Fruit fly (Drosophila melanogaster): ENCODE data around the gene GlcAT-S.

The GlcAT-S gene

DNA sequence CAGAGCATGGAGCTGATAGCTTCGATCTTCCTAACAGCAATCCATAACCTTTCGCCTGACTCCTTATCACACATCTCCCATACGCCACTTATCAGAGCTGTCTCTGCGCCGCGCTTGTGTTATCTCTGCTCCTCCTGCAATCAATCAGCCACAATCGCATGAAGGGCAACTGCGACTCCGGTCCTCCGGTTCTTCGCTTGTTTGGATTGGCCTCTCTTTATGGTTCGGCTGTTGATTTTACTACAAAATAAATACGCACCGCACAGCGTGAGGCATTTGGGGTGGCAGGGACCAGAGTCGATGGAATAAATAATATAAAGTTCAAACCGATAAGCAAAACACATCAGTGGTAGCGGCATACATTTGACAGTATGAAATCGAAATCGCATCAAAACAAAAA lies 16.8 kb downstream of the GlcAT-S start (continued):
- TF ChIP-seq ttk (GFP tag; IDR thresholded peaks at IDR 0.05) (peak; percentile 26; the same call in 1 of the 2 replicates), jigr1 (GFP tag; IDR thresholded peaks at IDR 0.05) (no peak), Optix (GFP tag; IDR thresholded peaks at IDR 0.05) (0 out of 3 replicates have a peak, but pooled peaks have one; percentile 13), Dp (GFP tag; optimal IDR thresholded peaks at IDR 0.05) (no peak), onecut (GFP tag; IDR thresholded peaks at IDR 0.05) (peak; percentile 78), CG8089 (GFP tag; optimal IDR thresholded peaks at IDR 0.05) (peak; percentile 50), CG15011 (GFP tag; optimal IDR thresholded peaks at IDR 0.05) (peak; percentile 65), CG2129 (GFP tag; IDR thresholded peaks at IDR 0.05; ENCODE audit: partially characterized antibody) (no peak), Mad (GFP tag; optimal IDR thresholded peaks at IDR 0.05) (peak; percentile 8), aop (GFP tag; IDR thresholded peaks at IDR 0.05) (no peak), grn (GFP tag; optimal IDR thresholded peaks at IDR 0.05) (peak; percentile 97), Lpt (GFP tag; optimal IDR thresholded peaks at IDR 0.05) (no peak), slp2 (GFP tag; optimal IDR thresholded peaks at IDR 0.05) (no peak), HHEX (GFP tag; optimal IDR thresholded peaks at IDR 0.05) (peak; percentile 55), CG10979 (tag; optimal IDR thresholded peaks at IDR 0.05) (peak; percentile 50), CG3838 (GFP tag; optimal IDR thresholded peaks at IDR 0.05) (peak; percentile 53), rib (GFP tag; IDR thresholded peaks at IDR 0.05) (0 out of 2 replicates have a peak, but pooled peaks have one; percentile 22), CG32532 (GFP tag; IDR thresholded peaks at IDR 0.05) (no peak), CG13894 (tag; optimal IDR thresholded peaks at IDR 0.05) (no peak), odd (GFP tag; optimal IDR thresholded peaks at IDR 0.05) (peak; percentile 39), otp (GFP tag; IDR thresholded peaks at IDR 0.05) (peak; percentile 84), Hand (GFP tag; optimal IDR thresholded peaks at IDR 0.05) (no peak), chinmo (GFP tag; IDR thresholded peaks at IDR 0.05; ENCODE audit: partially characterized antibody) (no peak), prd (optimal IDR thresholded peaks at IDR 0.05) (no peak), prd (GFP tag; IDR thresholded peaks at IDR 0.05) (peak; percentile 69), CG7357 (GFP tag; IDR thresholded peaks at IDR 0.05) (no peak), CG18476 (GFP tag; optimal IDR thresholded peaks at IDR 0.05) (peak; percentile 56), dysf (GFP tag; IDR thresholded peaks at IDR 0.05) (no peak), CG17829 (tag; optimal IDR thresholded peaks at IDR 0.05) (peak; percentile 43), tup (GFP tag; optimal IDR thresholded peaks at IDR 0.05) (peak; percentile 48), CG42726 (GFP tag; IDR thresholded peaks at IDR 0.05; ENCODE audit: partially characterized antibody) (no peak), CG17186 (GFP tag; optimal IDR thresholded peaks at IDR 0.05) (peak; percentile 11), CG32772 (GFP tag; IDR thresholded peaks at IDR 0.05) (no peak), CG10565 (GFP tag; optimal IDR thresholded peaks at IDR 0.05) (no peak), CG1233 (GFP tag; optimal IDR thresholded peaks at IDR 0.05) (peak; percentile 78), tx (GFP tag; optimal IDR thresholded peaks at IDR 0.05) (no peak), CG5953 (GFP tag; IDR thresholded peaks at IDR 0.05) (no peak), Hmx (GFP tag; optimal IDR thresholded peaks at IDR 0.05) (no peak), CG4707 (GFP tag; optimal IDR thresholded peaks at IDR 0.05) (peak; percentile 46), hth (optimal IDR thresholded peaks at IDR 0.05) (no peak), C15 (GFP tag; IDR thresholded peaks at IDR 0.05) (no peak), Opbp (GFP tag; IDR thresholded peaks at IDR 0.05; ENCODE audit: partially characterized antibody) (no peak), NC2β (GFP tag; optimal IDR thresholded peaks at IDR 0.05) (peak; percentile 81), bsh (GFP tag; optimal IDR thresholded peaks at IDR 0.05) (peak in 1 of 2 experiments; percentile 54), Dek (tag; optimal IDR thresholded peaks at IDR 0.05) (no peak), NFAT (GFP tag; IDR thresholded peaks at IDR 0.05) (0 out of 2 replicates have a peak, but pooled peaks have one; percentile 36), Vsx1 (GFP tag; optimal IDR thresholded peaks at IDR 0.05) (peak; percentile 67), CG12391 (tag; optimal IDR thresholded peaks at IDR 0.05) (peak; percentile 13), sens (GFP tag) (peak; percentile 95), CG9876 (GFP tag; optimal IDR thresholded peaks at IDR 0.05) (peak; percentile 48), CG15696 (tag; optimal IDR thresholded peaks at IDR 0.05) (peak; percentile 96), CG4730 (GFP tag; IDR thresholded peaks at IDR 0.05) (peak; percentile 45; the same call in 1 of the 2 replicates)

All from whole organism, embryonic.